Worm (Caenorhabditis elegans) whole organism, L2 larva: Measurements from ENCODE around the gene vps-11.

Source experiments
- R02D3.7 ChIP-seq: fragments of 150-350 bp; optimal IDR thresholded peaks from 2 replicates; lab custom pipeline; 2014; ENCODE audit warnings: missing biosample characterization, missing genetic modification characterization
- ama-1 ChIP-seq: fragments of 150-350 bp; optimal IDR thresholded peaks from 2 replicates; lab custom pipeline; 2018; ENCODE audit warnings: inconsistent platforms
- blmp-1 ChIP-seq: sonication (generic microtip); optimal IDR thresholded peaks from 2 replicates; lab custom pipeline; 2017; ENCODE audit warnings: missing genetic modification characterization, mild to moderate bottlenecking, missing compliant biosample characterization, antibody characterized with exemption, moderate library complexity; ENCODE audit not compliant: insufficient read depth
- ceh-82 ChIP-seq: fragments of 150-350 bp; optimal IDR thresholded peaks from 2 replicates; lab custom pipeline; 2014; ENCODE audit warnings: missing biosample characterization, missing genetic modification characterization
- egl-27 ChIP-seq: sonication (generic microtip); optimal IDR thresholded peaks from 3 replicates; lab custom pipeline; 2017; ENCODE audit warnings: missing biosample characterization, missing genetic modification reagents, missing genetic modification characterization
- elt-1 ChIP-seq: fragments of 150-350 bp; optimal IDR thresholded peaks from 2 replicates; lab custom pipeline; 2014; ENCODE audit warnings: missing biosample characterization, missing genetic modification characterization
- fos-1 ChIP-seq: fragments of 150-350 bp; optimal IDR thresholded peaks from 2 replicates; lab custom pipeline; 2014; ENCODE audit warnings: missing biosample characterization, missing genetic modification characterization
- snpc-4 ChIP-seq: fragments of 150-350 bp; optimal IDR thresholded peaks from 2 replicates; lab custom pipeline; 2014; ENCODE audit warnings: missing biosample characterization, missing genetic modification characterization
- unc-62 ChIP-seq: fragments of 150-350 bp; optimal IDR thresholded peaks from 2 replicates; lab custom pipeline; 2014; ENCODE audit warnings: missing biosample characterization, missing genetic modification reagents, missing genetic modification characterization
- zag-1 ChIP-seq: fragments of 150-350 bp; optimal IDR thresholded peaks from 2 replicates; lab custom pipeline; 2014; ENCODE audit warnings: missing biosample characterization, missing genetic modification characterization

ce11 chrII:10744801-10745200, 48.5 kb downstream of the vps-11 start:
- TF ChIP-seq R02D3.7, result no peak
- no peak for TF ChIP-seq unc-62 (GFP tag; lab: Kevin White, UChicago)
- no peak for TF ChIP-seq snpc-4 (tag; lab: Kevin White, UChicago)
- TF ChIP-seq blmp-1 (tag; lab: Kevin White, UChicago), result no peak
- TF ChIP-seq elt-1 (tag; lab: Kevin White, UChicago), result no peak
- no peak for TF ChIP-seq fos-1
- no peak for TF ChIP-seq ceh-82
- no peak for TF ChIP-seq zag-1 (tag; lab: Kevin White, UChicago)
- TF ChIP-seq ama-1, result no peak
- TF ChIP-seq egl-27 (tag; lab: Kevin White, UChicago), result no peak
